Fruit fly (Drosophila melanogaster): ENCODE data around the gene srw.

srw gene

DNA sequence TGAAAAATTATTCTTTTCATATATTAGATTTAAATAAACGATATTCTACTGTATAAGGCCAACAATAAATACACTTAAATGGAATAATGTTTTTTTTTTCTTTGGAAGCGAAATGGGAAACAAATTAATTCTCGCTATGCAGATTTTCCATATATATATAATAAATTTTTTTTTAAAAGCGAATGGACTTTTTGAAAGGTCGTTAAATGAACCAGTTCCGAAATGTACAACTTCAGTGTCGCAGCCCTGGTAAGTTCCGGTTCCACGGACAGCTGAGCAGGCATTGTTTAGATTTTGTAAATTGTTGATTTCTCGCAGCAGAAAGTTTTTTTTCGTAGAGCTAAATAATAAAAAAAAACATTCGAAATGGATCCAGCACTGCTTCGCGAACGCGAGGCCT is 3.5 kb upstream of the srw start, which contains the start of gene TfIIEbeta (continued):
- TF ChIP-seq Aef1 (GFP tag; IDR thresholded peaks at IDR 0.05) (no peak), CG31441 (GFP tag; IDR thresholded peaks at IDR 0.05) (no peak; the same call in 1 of the 2 replicates), Dref (GFP tag; IDR thresholded peaks at IDR 0.05) (no peak), CG1529 (GFP tag; optimal IDR thresholded peaks at IDR 0.05) (no peak), gce (GFP tag; IDR thresholded peaks at IDR 0.05) (no peak), B-H2 (GFP tag; optimal IDR thresholded peaks at IDR 0.05) (peak; percentile 26), Sry-δ (GFP tag; optimal IDR thresholded peaks at IDR 0.05) (no peak), CG4424 (GFP tag; optimal IDR thresholded peaks at IDR 0.05) (peak; percentile 50), Fer1 (GFP tag; optimal IDR thresholded peaks at IDR 0.05) (peak; percentile 15), CG11456 (GFP tag; IDR thresholded peaks at IDR 0.05) (no peak), pho (GFP tag; optimal IDR thresholded peaks at IDR 0.05) (no peak), CG13123 (GFP tag; optimal IDR thresholded peaks at IDR 0.05) (no peak), so (GFP tag; IDR thresholded peaks at IDR 0.05) (no peak), Scr (GFP tag; IDR thresholded peaks at IDR 0.05; ENCODE audit: partially characterized antibody) (no peak), Mes4 (GFP tag; optimal IDR thresholded peaks at IDR 0.05) (no peak), yki (optimal IDR thresholded peaks at IDR 0.05) (no peak), CG2712 (tag; optimal IDR thresholded peaks at IDR 0.05) (peak; percentile 32), D19A (tag; optimal IDR thresholded peaks at IDR 0.05) (peak; percentile 96), trh (GFP tag; optimal IDR thresholded peaks at IDR 0.05) (no peak), Hr51 (GFP tag; optimal IDR thresholded peaks at IDR 0.05) (no peak), gt (GFP tag; IDR thresholded peaks at IDR 0.05) (no peak), CG4730 (GFP tag; IDR thresholded peaks at IDR 0.05) (no peak), CG4282 (GFP tag; optimal IDR thresholded peaks at IDR 0.05) (no peak), Elba2 (GFP tag; optimal IDR thresholded peaks at IDR 0.05) (no peak), CTCF (GFP tag; optimal IDR thresholded peaks at IDR 0.05) (no peak), unc-4 (GFP tag; IDR thresholded peaks at IDR 0.05; ENCODE audit: partially characterized antibody) (no peak), lilli (GFP tag; optimal IDR thresholded peaks at IDR 0.05) (peak; percentile 13), CkIIα-i1 (GFP tag; IDR thresholded peaks at IDR 0.05) (no peak), sens-2 (GFP tag; IDR thresholded peaks at IDR 0.05) (no peak), CG8089 (GFP tag; optimal IDR thresholded peaks at IDR 0.05) (no peak), pita (GFP tag; optimal IDR thresholded peaks at IDR 0.05) (no peak), CG4617 (GFP tag; optimal IDR thresholded peaks at IDR 0.05; ENCODE audit: borderline replicate concordance) (peak; percentile 6), tin (GFP tag; optimal IDR thresholded peaks at IDR 0.05) (no peak), CG4820 (GFP tag; optimal IDR thresholded peaks at IDR 0.05) (no peak), scrt (GFP tag; optimal IDR thresholded peaks at IDR 0.05) (peak; percentile 57), amos (GFP tag; IDR thresholded peaks at IDR 0.05; ENCODE audit: partially characterized antibody) (peak; percentile 42; the same call in 1 of the 2 replicates), Dad (GFP tag; optimal IDR thresholded peaks at IDR 0.05) (no peak), CG17385 (GFP tag; optimal IDR thresholded peaks at IDR 0.05) (no peak), CG9817 (tag; optimal IDR thresholded peaks at IDR 0.05) (no peak), Med (GFP tag) (peak; percentile 59), CG15696 (tag; optimal IDR thresholded peaks at IDR 0.05) (no peak), CG9727 (GFP tag; optimal IDR thresholded peaks at IDR 0.05) (no peak), Dek (tag; optimal IDR thresholded peaks at IDR 0.05) (no peak), croc (GFP tag; conservative IDR thresholded peaks at IDR 0.05) (no peak), BEAF-32 (GFP tag; optimal IDR thresholded peaks at IDR 0.05) (peak; percentile 1), Blimp-1 (GFP tag; optimal IDR thresholded peaks at IDR 0.05) (peak; percentile 25), CG32767 (GFP tag; IDR thresholded peaks at IDR 0.05) (no peak), CG12659 (GFP tag; optimal IDR thresholded peaks at IDR 0.05) (peak; percentile 40), CG15073 (GFP tag; optimal IDR thresholded peaks at IDR 0.05) (no peak), Ada2b (GFP tag; IDR thresholded peaks at IDR 0.05) (no peak), CG18011 (GFP tag; optimal IDR thresholded peaks at IDR 0.05) (no peak), sqz (GFP tag; optimal IDR thresholded peaks at IDR 0.05) (no peak), chif (GFP tag; optimal IDR thresholded peaks at IDR 0.05) (no peak)
